Fruit fly (Drosophila melanogaster) whole organism, embryonic: ENCODE measurements around the gene Drgx.
A peak's percentile ranks its signal among the peaks of the same experiment; 100 is the strongest.

ENCODE experiments used
- Awh ChIP-seq: fragments of 200-800 bp; sonication (Bioruptor generic); IDR thresholded peaks from 2 replicates; pipeline ENCODE4, ENCODE4 v1.3.6; 2022; ENCODE audit warnings: missing biosample characterization, missing genetic modification characterization
- BtbVII ChIP-seq: fragments of 200-800 bp; sonication (Bioruptor generic); optimal IDR thresholded peaks from 3 replicates; lab custom pipeline; 2017; ENCODE audit warnings: missing biosample characterization, mild to moderate bottlenecking, missing genetic modification characterization
- CG10321 ChIP-seq: fragments of 200-800 bp; sonication (Bioruptor generic); IDR thresholded peaks from 2 replicates; pipeline ENCODE4 v1.3.6; 2022; ENCODE audit warnings: missing biosample characterization, missing genetic modification characterization
- CG10959 ChIP-seq: fragments of 200-800 bp; sonication (Bioruptor generic); IDR thresholded peaks from 2 replicates; pipeline ENCODE4 v1.3.6; 2022; ENCODE audit warnings: missing biosample characterization, missing genetic modification characterization
- CG11695 ChIP-seq: fragments of 200-800 bp; sonication (Bioruptor generic); IDR thresholded peaks from 3 replicates; pipeline ENCODE4 v1.3.6; 2022; ENCODE audit warnings: missing biosample characterization, missing genetic modification characterization
- CG15479 ChIP-seq: fragments of 200-800 bp; sonication (Bioruptor generic); optimal IDR thresholded peaks from 3 replicates; lab custom pipeline; 2019; ENCODE audit warnings: missing biosample characterization, mild to moderate bottlenecking, missing genetic modification characterization, moderate library complexity
- CG15514 ChIP-seq: fragments of 200-800 bp; sonication (Bioruptor generic); optimal IDR thresholded peaks from 3 replicates; lab custom pipeline; 2017; ENCODE audit warnings: missing biosample characterization, missing genetic modification characterization, mild to moderate bottlenecking, moderate library complexity, missing genetic modification reagents
- CG17328 ChIP-seq: fragments of 200-800 bp; sonication (Bioruptor generic); IDR thresholded peaks from 2 replicates; pipeline ENCODE4 v1.3.6; 2022; ENCODE audit warnings: missing biosample characterization, missing genetic modification characterization
- CG17829 ChIP-seq: fragments of 200-800 bp; optimal IDR thresholded peaks from 2 replicates; lab custom pipeline; 2019; ENCODE audit warnings: missing biosample characterization, mild to moderate bottlenecking, missing genetic modification characterization, moderate library complexity
- CG1832 ChIP-seq: fragments of 200-800 bp; sonication (Bioruptor generic); optimal IDR thresholded peaks from 2 replicates; lab custom pipeline; 2017; ENCODE audit warnings: missing biosample characterization, mild to moderate bottlenecking, missing genetic modification characterization, inconsistent platforms
- CG30431 ChIP-seq: fragments of 200-800 bp; sonication (Bioruptor generic); optimal IDR thresholded peaks from 2 replicates; lab custom pipeline; 2017; ENCODE audit warnings: missing biosample characterization, missing genetic modification characterization
- CG34224 ChIP-seq: fragments of 200-800 bp; sonication (Bioruptor generic); IDR thresholded peaks from 3 replicates; pipeline ENCODE4 v1.3.6; 2022; ENCODE audit warnings: missing biosample characterization, missing genetic modification characterization; ENCODE audit not compliant: partially characterized antibody
- CG6254 ChIP-seq: fragments of 200-800 bp; sonication (Bioruptor generic); optimal IDR thresholded peaks from 3 replicates; lab custom pipeline; 2017; ENCODE audit warnings: mild to moderate bottlenecking, missing biosample characterization, missing genetic modification reagents, missing genetic modification characterization
- CG6854 ChIP-seq: fragments of 200-800 bp; sonication (Bioruptor generic); optimal IDR thresholded peaks from 3 replicates; lab custom pipeline; 2017; ENCODE audit warnings: missing biosample characterization, mild to moderate bottlenecking, missing genetic modification characterization
- CG7839 ChIP-seq: fragments of 200-800 bp; sonication (Bioruptor generic); optimal IDR thresholded peaks from 3 replicates; lab custom pipeline; 2018; ENCODE audit warnings: missing biosample characterization, mild to moderate bottlenecking, missing genetic modification characterization, moderate library complexity
- CG9215 ChIP-seq: fragments of 200-800 bp; sonication (Bioruptor generic); IDR thresholded peaks from 2 replicates; pipeline ENCODE4 v1.3.6; 2022; ENCODE audit warnings: missing biosample characterization, missing genetic modification characterization
- Deaf1 ChIP-seq: fragments of 200-800 bp; optimal IDR thresholded peaks from 3 replicates; lab custom pipeline; 2019; ENCODE audit warnings: missing biosample characterization, mild to moderate bottlenecking, missing genetic modification characterization, moderate library complexity
- Elba2 ChIP-seq: fragments of 200-800 bp; sonication (Bioruptor generic); optimal IDR thresholded peaks from 3 replicates; lab custom pipeline; 2016; ENCODE audit warnings: missing biosample characterization, missing genetic modification characterization
- Gsc ChIP-seq: fragments of 200-800 bp; sonication (Bioruptor generic); IDR thresholded peaks from 2 replicates; pipeline ENCODE4 v1.3.6; 2022; ENCODE audit warnings: missing biosample characterization, missing genetic modification characterization
- HLHmδ ChIP-seq: fragments of 200-800 bp; sonication (Bioruptor generic); optimal IDR thresholded peaks from 2 replicates; lab custom pipeline; 2018; ENCODE audit warnings: missing biosample characterization, mild to moderate bottlenecking, missing genetic modification characterization, moderate library complexity
- Med ChIP-seq: fragments of 200-800 bp; sonication (Bioruptor generic); peaks from one replicate; lab custom pipeline; 2016; ENCODE audit warnings: missing biosample characterization, missing genetic modification characterization, mild to moderate bottlenecking, inconsistent platforms, moderate library complexity
- NFAT ChIP-seq: fragments of 200-800 bp; sonication (Bioruptor generic); IDR thresholded peaks from 2 replicates; pipeline ENCODE4 v1.3.6; 2022; ENCODE audit warnings: missing biosample characterization, missing genetic modification characterization
- Nf-YB ChIP-seq: fragments of 200-800 bp; sonication (Bioruptor generic); optimal IDR thresholded peaks from 3 replicates; lab custom pipeline; 2019; ENCODE audit warnings: missing biosample characterization, mild to moderate bottlenecking, missing genetic modification characterization, moderate library complexity
- Nf-YC ChIP-seq: fragments of 200-800 bp; optimal IDR thresholded peaks from 3 replicates; lab custom pipeline; 2019; ENCODE audit warnings: missing biosample characterization, mild to moderate bottlenecking, missing genetic modification characterization, moderate library complexity
- Six4 ChIP-seq: fragments of 200-800 bp; sonication (Bioruptor generic); optimal IDR thresholded peaks from 2 replicates; lab custom pipeline; 2016; ENCODE audit warnings: missing biosample characterization, missing genetic modification characterization
- Spps ChIP-seq: fragments of 200-800 bp; sonication (Bioruptor generic); optimal IDR thresholded peaks from 2 replicates; lab custom pipeline; 2018; ENCODE audit warnings: missing biosample characterization, mild to moderate bottlenecking, missing genetic modification characterization
- Trl ChIP-seq, 3 experiments: fragments of >200 bp in 2 of 3; fragments of 200-800 bp in 1 of 3; sonication (Bioruptor generic) in 1 of 3; optimal IDR thresholded peaks; 2 replicates in 1 of 3; 3 replicates in 2 of 3; lab custom pipeline; 2016 to 2017; ENCODE audit warnings: missing biosample characterization in 1 of 3, missing genetic modification characterization in 1 of 3
- ab ChIP-seq: fragments of 200-800 bp; sonication (Bioruptor generic); optimal IDR thresholded peaks from 2 replicates; lab custom pipeline; 2016; ENCODE audit warnings: missing biosample characterization, missing genetic modification characterization
- ash1 ChIP-seq: fragments of 200-800 bp; sonication (Bioruptor generic); optimal IDR thresholded peaks from 2 replicates; lab custom pipeline; 2018; ENCODE audit warnings: missing biosample characterization, mild to moderate bottlenecking, missing genetic modification characterization
- az2 ChIP-seq: fragments of 200-800 bp; sonication (Bioruptor generic); optimal IDR thresholded peaks from 3 replicates; lab custom pipeline; 2016; ENCODE audit warnings: missing biosample characterization, missing genetic modification characterization
- bowl ChIP-seq: fragments of 200-800 bp; sonication (Bioruptor generic); IDR thresholded peaks from 2 replicates; pipeline ENCODE4 v1.3.6; 2022; ENCODE audit warnings: missing biosample characterization, missing genetic modification characterization
- bsh ChIP-seq, 2 experiments: fragments of 200-800 bp; sonication (Bioruptor generic); optimal IDR thresholded peaks; 2 replicates each; lab custom pipeline; 2017 to 2018; ENCODE audit warnings: mild to moderate bottlenecking in 2 of 2, missing biosample characterization in 2 of 2, missing genetic modification characterization in 2 of 2, moderate library complexity in 1 of 2
- cas ChIP-seq: fragments of 200-800 bp; sonication (Bioruptor generic); IDR thresholded peaks from 2 replicates; pipeline ENCODE4 v1.3.6; 2022; ENCODE audit warnings: missing biosample characterization, missing genetic modification characterization
- cato ChIP-seq: fragments of 200-800 bp; sonication (Bioruptor generic); optimal IDR thresholded peaks from 2 replicates; lab custom pipeline; 2016; ENCODE audit warnings: missing biosample characterization, missing genetic modification characterization, borderline replicate concordance
- chm ChIP-seq: fragments of 200-800 bp; sonication (Bioruptor generic); IDR thresholded peaks from 2 replicates; pipeline ENCODE4 v1.3.6; 2022; ENCODE audit warnings: missing biosample characterization, missing genetic modification characterization
- crp ChIP-seq, 2 experiments: fragments of 200-800 bp; sonication (Bioruptor generic); optimal IDR thresholded peaks; 2 replicates in 1 of 2; 3 replicates in 1 of 2; lab custom pipeline; 2017; ENCODE audit warnings: missing biosample characterization in 2 of 2, missing genetic modification characterization in 2 of 2, mild to moderate bottlenecking in 1 of 2, moderate library complexity in 1 of 2
- cwo ChIP-seq: fragments of 200-800 bp; sonication (Bioruptor generic); optimal IDR thresholded peaks from 3 replicates; lab custom pipeline; 2017; ENCODE audit warnings: missing biosample characterization, missing genetic modification characterization, mild to moderate bottlenecking, moderate library complexity, missing genetic modification reagents
- dan ChIP-seq: fragments of 200-800 bp; sonication (Bioruptor generic); IDR thresholded peaks from 2 replicates; pipeline ENCODE4 v1.3.6; 2022; ENCODE audit warnings: missing biosample characterization, missing genetic modification characterization
- dmrt99B ChIP-seq: fragments of 200-800 bp; sonication (Bioruptor generic); optimal IDR thresholded peaks from 2 replicates; lab custom pipeline; 2018; ENCODE audit warnings: missing biosample characterization, mild to moderate bottlenecking, missing genetic modification characterization, moderate library complexity
- en ChIP-seq: fragments of 200-800 bp; sonication (Bioruptor generic); optimal IDR thresholded peaks from 2 replicates; lab custom pipeline; 2016; ENCODE audit warnings: missing biosample characterization, missing genetic modification characterization
- ewg ChIP-seq: fragments of 200-800 bp; sonication (Bioruptor generic); optimal IDR thresholded peaks from 3 replicates; lab custom pipeline; 2017; ENCODE audit warnings: mild to moderate bottlenecking, missing biosample characterization, missing genetic modification reagents, missing genetic modification characterization
- gem ChIP-seq: fragments of 200-800 bp; sonication (Bioruptor generic); optimal IDR thresholded peaks from 2 replicates; lab custom pipeline; 2019; ENCODE audit warnings: missing biosample characterization, mild to moderate bottlenecking, missing genetic modification characterization, moderate library complexity
- lola ChIP-seq, 3 experiments: fragments of >200 bp in 2 of 3; fragments of 200-800 bp in 1 of 3; sonication (Bioruptor generic) in 1 of 3; optimal IDR thresholded peaks; 2 replicates each; lab custom pipeline; 2017 to 2019; ENCODE audit warnings: missing biosample characterization in 3 of 3, missing genetic modification characterization in 3 of 3, mild to moderate bottlenecking in 1 of 3, moderate library complexity in 1 of 3
- pnt ChIP-seq: fragments of 200-800 bp; sonication (Bioruptor generic); optimal IDR thresholded peaks from 3 replicates; lab custom pipeline; 2016; ENCODE audit warnings: missing biosample characterization, missing genetic modification characterization
- ttk ChIP-seq: fragments of 200-800 bp; sonication (Bioruptor generic); IDR thresholded peaks from 2 replicates; pipeline ENCODE4 v2.1.2; 2022; ENCODE audit warnings: missing biosample characterization, missing genetic modification characterization
- unc-4 ChIP-seq: fragments of 200-800 bp; sonication (Bioruptor generic); IDR thresholded peaks from 2 replicates; pipeline ENCODE4 v1.3.6; 2022; ENCODE audit warnings: missing biosample characterization, missing genetic modification characterization; ENCODE audit not compliant: partially characterized antibody
- vfl ChIP-seq: fragments of 200-800 bp; sonication (Bioruptor generic); optimal IDR thresholded peaks from 2 replicates; lab custom pipeline; 2016; ENCODE audit warnings: missing biosample characterization, missing genetic modification characterization
- vvl ChIP-seq: fragments of 200-800 bp; sonication (Bioruptor generic); IDR thresholded peaks from 2 replicates; pipeline ENCODE4 v1.3.6; 2022; ENCODE audit warnings: missing biosample characterization, missing genetic modification characterization

Drgx gene

dm6 chr2L:3682489-3682888 lies 19.9 kb downstream of the Drgx start (continued):
- TF ChIP-seq Med (GFP tag; lab: Kevin White, UChicago), result no peak
- no peak for TF ChIP-seq CG6254
- TF ChIP-seq Gsc, result no peak
- TF ChIP-seq Deaf1, result peak; percentile 34
- TF ChIP-seq bowl (GFP tag; lab: Robert Waterston, UW), result no peak
- no peak for TF ChIP-seq vfl (GFP tag; lab: Kevin White, UChicago)
- no peak for TF ChIP-seq CG9215 (GFP tag; lab: Robert Waterston, UW)
- no peak for TF ChIP-seq CG17829
- no peak for TF ChIP-seq CG6854 (GFP tag; lab: Kevin White, UChicago)
- TF ChIP-seq cato (GFP tag; lab: Kevin White, UChicago), result no peak
- TF ChIP-seq dmrt99B (tag; lab: Kevin White, UChicago), result no peak
- no peak for TF ChIP-seq unc-4 (GFP tag; lab: Robert Waterston, UW)
- peak; percentile 81 for TF ChIP-seq CG10321
- TF ChIP-seq Trl (optimal IDR thresholded peaks at IDR 0.05; lab: Kevin White, UChicago), result peak in 1 of 2 experiments; percentile 5
- no peak for TF ChIP-seq Trl (GFP tag; optimal IDR thresholded peaks at IDR 0.05; lab: Kevin White, UChicago)
- TF ChIP-seq Nf-YC (tag; lab: Kevin White, UChicago), result peak; percentile 93
- TF ChIP-seq HLHmδ (GFP tag; lab: Kevin White, UChicago), result no peak
- no peak for TF ChIP-seq crp (GFP tag; optimal IDR thresholded peaks at IDR 0.05; lab: Kevin White, UChicago)
- no peak for TF ChIP-seq CG15479 (GFP tag; lab: Kevin White, UChicago)
- no peak for TF ChIP-seq ab (GFP tag; lab: Kevin White, UChicago)
- no peak for TF ChIP-seq CG34224 (GFP tag; lab: Robert Waterston, UW)
- no peak for TF ChIP-seq en (GFP tag; lab: Kevin White, UChicago)
- TF ChIP-seq ash1 (GFP tag; lab: Kevin White, UChicago), result no peak
- TF ChIP-seq CG30431 (GFP tag; lab: Kevin White, UChicago), result no peak
- TF ChIP-seq NFAT (GFP tag; lab: Robert Waterston, UW), result no peak
- no peak for TF ChIP-seq Awh (GFP tag; lab: Robert Waterston, UW)
- peak; percentile 87 for TF ChIP-seq Nf-YB (GFP tag; lab: Kevin White, UChicago)
- no peak for TF ChIP-seq CG15514 (GFP tag; lab: Kevin White, UChicago)
- no peak for TF ChIP-seq lola (GFP tag; optimal IDR thresholded peaks at IDR 0.05; lab: Kevin White, UChicago)
- TF ChIP-seq cwo (GFP tag; lab: Kevin White, UChicago), result no peak
- no peak for TF ChIP-seq Six4 (GFP tag; lab: Kevin White, UChicago)
- TF ChIP-seq chm (GFP tag; lab: Robert Waterston, UW), result no peak
- no peak for TF ChIP-seq CG11695 (GFP tag; lab: Robert Waterston, UW)
- no peak for TF ChIP-seq Elba2 (GFP tag; lab: Kevin White, UChicago)
- peak; percentile 29; the same call in 1 of the 2 replicates for TF ChIP-seq vvl
- peak; percentile 31 for TF ChIP-seq ewg (GFP tag; lab: Kevin White, UChicago)
- TF ChIP-seq CG1832 (GFP tag; lab: Kevin White, UChicago), result peak; percentile 45
- TF ChIP-seq, all 482 proteins: peak for 9

dm6 chr2L:3685139-3685851 lies 22.8 kb downstream of the Drgx start:
- TF ChIP-seq CG17328 (GFP tag; lab: Robert Waterston, UW) (peak; percentile 29; the same call in 1 of the 2 replicates), gem (tag; lab: Kevin White, UChicago) (peak; percentile 51), CG10321 (0 out of 2 replicates have a peak, but pooled peaks have one; percentile 18), ttk (peak; percentile 22; the same call in 1 of the 2 replicates), vvl (peak; percentile 26; the same call in 1 of the 2 replicates), CG10959 (GFP tag; lab: Robert Waterston, UW) (0 out of 2 replicates have a peak, but pooled peaks have one; percentile 8), dan (GFP tag; lab: Robert Waterston, UW) (0 out of 2 replicates have a peak, but pooled peaks have one; percentile 19), pnt (GFP tag; lab: Kevin White, UChicago) (peak; percentile 27), BtbVII (GFP tag; lab: Kevin White, UChicago) (no peak), bowl (GFP tag; lab: Robert Waterston, UW) (no peak), Spps (tag; lab: Kevin White, UChicago) (no peak), az2 (GFP tag; lab: Kevin White, UChicago) (peak; percentile 20), cas (GFP tag; lab: Robert Waterston, UW) (no peak), CG7839 (peak; percentile 25), bsh (GFP tag; optimal IDR thresholded peaks at IDR 0.05; lab: Kevin White, UChicago) (peak in 1 of 2 experiments; percentile 49)
